Worm (Caenorhabditis elegans) whole organism, midembryonic: ENCODE data around the gene K12H4.3.

Source experiments
- T22C8.4 ChIP-seq: fragments of 200-800 bp; sonication (Bioruptor generic); IDR thresholded peaks from 2 replicates; pipeline ENCODE4 v1.3.6; 2022; ENCODE audit warnings: missing genetic modification characterization, missing compliant biosample characterization
- cog-1 ChIP-seq: sonication (generic microtip); optimal IDR thresholded peaks from 2 replicates; lab custom pipeline; 2016; ENCODE audit warnings: missing genetic modification characterization, missing compliant biosample characterization
- flt-1 ChIP-seq: fragments of 200-800 bp; sonication (Bioruptor generic); IDR thresholded peaks from 2 replicates; pipeline ENCODE4 v1.3.6; 2022; ENCODE audit warnings: missing genetic modification characterization, missing compliant biosample characterization
- klf-2 ChIP-seq: fragments of 200-800 bp; sonication (Bioruptor generic); conservative IDR thresholded peaks from 2 replicates; pipeline ENCODE4 v1.3.6; 2022; ENCODE audit warnings: missing genetic modification reagents, missing genetic modification characterization, missing compliant biosample characterization
- med-1 ChIP-seq: sonication (generic microtip); optimal IDR thresholded peaks from 2 replicates; lab custom pipeline; 2017; ENCODE audit warnings: missing genetic modification characterization, mild to moderate bottlenecking, missing compliant biosample characterization, antibody characterized with exemption, missing genetic modification reagents; ENCODE audit not compliant: insufficient read depth
- ref-1 ChIP-seq: fragments of 200-800 bp; sonication (Bioruptor generic); conservative IDR thresholded peaks from 2 replicates; pipeline ENCODE4 v1.3.6; 2022; ENCODE audit warnings: missing genetic modification reagents, missing genetic modification characterization, missing compliant biosample characterization
- tab-1 ChIP-seq: fragments of 200-800 bp; sonication (Bioruptor generic); IDR thresholded peaks from 2 replicates; pipeline ENCODE4 v1.3.6; 2022; ENCODE audit warnings: missing genetic modification characterization, missing compliant biosample characterization
- ztf-23 ChIP-seq: fragments of 200-800 bp; sonication (Bioruptor generic); IDR thresholded peaks from 2 replicates; pipeline ENCODE4 v1.3.6; 2022; ENCODE audit warnings: missing genetic modification reagents, missing genetic modification characterization, missing compliant biosample characterization
- ztf-29 ChIP-seq: fragments of 200-800 bp; sonication (Bioruptor generic); IDR thresholded peaks from 2 replicates; pipeline ENCODE4 v1.3.6; 2022; ENCODE audit warnings: missing genetic modification reagents, missing genetic modification characterization, missing compliant biosample characterization

Gene K12H4.3

DNA sequence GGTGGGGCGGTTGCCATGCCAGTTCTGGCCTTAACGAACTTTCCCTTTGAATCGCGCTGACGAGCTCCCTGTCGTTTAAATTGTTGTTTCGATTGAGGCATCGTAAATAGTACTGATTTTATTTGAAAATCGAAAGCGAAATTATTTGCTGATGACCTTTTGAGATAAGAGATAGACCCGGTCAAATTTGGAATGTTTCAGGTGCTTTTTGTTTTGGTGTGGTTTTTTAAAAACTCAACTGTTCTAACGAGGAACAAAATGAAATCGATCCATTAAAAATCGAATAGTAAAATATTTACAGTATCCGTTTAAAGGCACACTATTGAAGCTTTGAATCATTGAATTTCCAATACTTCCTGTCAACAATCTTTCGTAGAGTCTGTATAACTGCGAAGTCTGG lies 3.1 kb upstream of the K12H4.3 start, which contains the start of gene K12H4.6:
Gene K12H4.6 (minus strand): TSS at position 101 of the 400 bp plus-strand sequence.
- no peak for TF ChIP-seq ztf-23 (GFP tag; lab: Robert Waterston, UW)
- TF ChIP-seq ztf-29 (GFP tag; lab: Robert Waterston, UW), result no peak
- TF ChIP-seq ref-1 (GFP tag; lab: Robert Waterston, UW), result no peak

DNA sequence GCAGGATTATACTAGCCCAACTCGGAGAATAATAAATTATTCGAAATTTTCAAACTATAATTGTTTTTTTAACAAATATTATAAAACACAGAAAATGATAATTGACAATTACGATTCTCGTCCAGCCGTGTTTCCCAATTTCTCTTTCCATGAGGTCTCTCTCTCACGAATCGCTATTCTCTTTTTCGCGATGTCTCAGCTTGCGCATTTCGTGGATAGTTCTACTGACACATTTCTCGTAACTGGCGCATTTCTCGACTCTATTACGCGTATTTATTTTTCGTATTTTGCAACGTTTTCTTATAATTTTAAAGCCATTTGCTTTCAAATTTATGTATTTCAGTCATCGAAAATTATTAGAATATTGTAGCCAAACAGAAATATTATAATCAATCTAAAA lies 2.0 kb upstream of the K12H4.3 start:
- TF ChIP-seq tab-1 (peak; percentile 99), cog-1 (peak; percentile 100), ref-1 (GFP tag; lab: Robert Waterston, UW) (peak; percentile 100), med-1 (GFP tag; lab: Kevin White, UChicago) (peak; percentile 73), T22C8.4 (GFP tag; lab: Robert Waterston, UW) (peak; percentile 99), ztf-29 (GFP tag; lab: Robert Waterston, UW) (peak; percentile 99), ztf-23 (GFP tag; lab: Robert Waterston, UW) (peak; percentile 99), flt-1 (GFP tag; lab: Robert Waterston, UW) (peak; percentile 100), klf-2 (GFP tag; lab: Robert Waterston, UW) (peak; percentile 100)

DNA sequence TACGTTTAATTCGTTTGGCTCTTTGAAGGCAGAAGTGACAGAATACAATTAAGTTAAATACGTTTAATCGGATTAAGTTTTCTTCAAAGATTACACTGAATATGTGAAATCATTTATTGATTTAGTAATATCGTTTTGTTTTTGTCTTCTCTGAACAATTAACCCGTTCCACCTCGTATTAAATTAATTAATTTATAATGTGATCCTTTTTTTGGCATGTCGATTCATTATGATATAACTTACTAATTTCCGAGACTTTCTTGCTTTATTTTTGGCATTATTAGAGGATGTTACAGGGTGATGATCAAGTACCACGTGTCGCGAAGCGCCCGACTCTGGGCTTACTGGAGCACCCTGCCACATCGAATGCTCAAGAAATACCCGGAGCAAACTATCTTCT lies 1.6 kb upstream of the K12H4.3 start, which contains the start of gene K12H4.5:
Gene K12H4.5 (plus strand): TSS at position 301 of the 400 bp plus-strand sequence.
- TF ChIP-seq T22C8.4 (GFP tag; lab: Robert Waterston, UW) (no peak), tab-1 (no peak), cog-1 (no peak), klf-2 (GFP tag; lab: Robert Waterston, UW) (no peak), ztf-29 (GFP tag; lab: Robert Waterston, UW) (no peak), ztf-23 (GFP tag; lab: Robert Waterston, UW) (no peak), ref-1 (GFP tag; lab: Robert Waterston, UW) (no peak), med-1 (GFP tag; lab: Kevin White, UChicago) (no peak), flt-1 (GFP tag; lab: Robert Waterston, UW) (no peak)

DNA sequence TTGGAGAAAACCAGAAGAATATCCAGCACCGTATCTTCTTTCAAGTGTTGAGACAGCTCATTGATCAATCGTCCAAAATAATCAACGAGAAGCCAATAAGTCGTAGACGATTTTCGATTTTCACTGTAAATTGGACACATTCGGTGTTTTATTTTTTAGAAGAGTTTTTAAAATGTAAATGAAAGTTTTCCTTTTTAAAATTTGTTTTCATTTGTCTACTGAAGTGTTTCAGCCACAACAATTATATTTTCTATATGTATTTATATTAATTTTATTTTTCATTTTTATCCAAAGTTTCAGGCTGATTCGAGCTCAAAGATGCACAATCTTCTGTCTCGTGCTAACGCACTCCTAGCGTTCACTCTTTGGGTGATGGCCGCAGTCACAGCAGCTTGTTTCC lies 1.1 kb upstream of the K12H4.3 start, which contains the start of gene spcs-3:
Gene spcs-3 (plus strand): TSS at position 301 of the 400 bp plus-strand sequence.
- TF ChIP-seq T22C8.4 (GFP tag; lab: Robert Waterston, UW), result no peak
- no peak for TF ChIP-seq ref-1 (GFP tag; lab: Robert Waterston, UW)
- no peak for TF ChIP-seq cog-1
- TF ChIP-seq med-1 (GFP tag; lab: Kevin White, UChicago), result no peak
- TF ChIP-seq ztf-23 (GFP tag; lab: Robert Waterston, UW), result no peak
- TF ChIP-seq tab-1, result no peak
- TF ChIP-seq flt-1 (GFP tag; lab: Robert Waterston, UW), result no peak
- no peak for TF ChIP-seq ztf-29 (GFP tag; lab: Robert Waterston, UW)
- TF ChIP-seq klf-2 (GFP tag; lab: Robert Waterston, UW), result no peak

DNA sequence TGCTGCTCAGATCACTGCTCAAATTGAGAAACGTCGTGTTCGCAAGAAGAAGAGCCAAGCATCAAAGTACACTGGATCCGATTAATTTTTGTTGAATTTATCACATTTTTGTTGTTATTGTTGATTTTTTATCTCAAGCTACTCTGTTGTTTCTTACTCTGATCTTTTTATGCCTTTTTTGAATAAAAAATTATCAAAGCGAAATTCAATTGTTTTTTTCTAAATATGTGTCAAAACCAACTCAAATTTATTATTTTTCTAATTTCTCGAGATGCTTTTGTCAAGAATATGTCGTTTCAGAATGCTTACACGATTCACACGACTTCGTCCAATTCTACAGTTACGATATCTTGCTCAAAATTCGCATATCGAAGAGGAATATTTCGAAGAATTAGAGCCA lies 1.6 kb downstream of the K12H4.3 start, which contains the start of gene K12H4.2:
Gene K12H4.2 (plus strand): TSS at position 301 of the 400 bp plus-strand sequence.
- TF ChIP-seq ztf-23 (GFP tag; lab: Robert Waterston, UW) (no peak), T22C8.4 (GFP tag; lab: Robert Waterston, UW) (no peak), flt-1 (GFP tag; lab: Robert Waterston, UW) (no peak), ztf-29 (GFP tag; lab: Robert Waterston, UW) (no peak)

DNA sequence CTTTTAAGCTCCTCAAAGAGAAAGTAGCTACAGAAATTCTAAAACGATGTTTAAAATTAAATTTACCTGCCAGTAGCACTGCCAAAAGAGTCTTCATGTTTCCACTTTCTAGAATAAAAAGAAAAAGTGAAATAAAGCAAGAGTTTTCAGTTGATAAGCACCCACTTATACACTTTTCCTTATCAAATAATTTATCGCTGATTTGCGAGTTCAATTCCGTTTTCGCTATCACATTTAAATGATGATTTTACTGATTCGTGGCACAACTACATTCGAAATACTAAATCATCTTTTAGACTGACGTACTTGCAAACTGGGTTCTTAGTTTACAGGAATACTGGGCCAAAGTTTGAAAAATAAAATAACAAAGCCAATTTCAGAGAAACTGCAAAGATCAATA lies 5.1 kb downstream of the K12H4.3 start, which contains the start of gene K12H4.7:
Gene K12H4.7 (minus strand): TSS at position 138 of the 400 bp plus-strand sequence.
- TF ChIP-seq med-1 (GFP tag; lab: Kevin White, UChicago), result no peak

DNA sequence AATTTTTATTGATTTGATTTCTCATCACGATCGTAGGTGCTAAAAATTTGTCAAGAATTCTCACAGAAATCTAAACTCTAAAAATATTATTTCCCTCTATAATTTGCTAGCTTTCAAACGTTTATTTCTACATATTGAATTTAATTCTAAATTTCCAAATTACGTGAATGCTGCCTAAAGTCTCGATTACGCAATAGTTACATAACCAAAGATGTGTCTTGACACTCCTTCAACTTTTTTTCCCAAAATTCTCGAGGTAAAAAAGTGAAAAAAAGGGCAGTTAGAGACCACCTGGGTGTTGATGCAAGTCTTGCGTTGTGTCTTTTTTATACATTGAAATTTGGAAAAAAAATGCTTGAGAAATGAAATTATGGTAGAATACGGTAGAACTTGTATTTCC lies 6.0 kb downstream of the K12H4.3 start:
- no peak for TF ChIP-seq ztf-29 (GFP tag; lab: Robert Waterston, UW)
- TF ChIP-seq flt-1 (GFP tag; lab: Robert Waterston, UW), result no peak
- TF ChIP-seq klf-2 (GFP tag; lab: Robert Waterston, UW), result no peak
- TF ChIP-seq med-1 (GFP tag; lab: Kevin White, UChicago), result no peak
- no peak for TF ChIP-seq ref-1 (GFP tag; lab: Robert Waterston, UW)
- no peak for TF ChIP-seq tab-1
- no peak for TF ChIP-seq cog-1
- TF ChIP-seq T22C8.4 (GFP tag; lab: Robert Waterston, UW), result no peak
- no peak for TF ChIP-seq ztf-23 (GFP tag; lab: Robert Waterston, UW)

DNA sequence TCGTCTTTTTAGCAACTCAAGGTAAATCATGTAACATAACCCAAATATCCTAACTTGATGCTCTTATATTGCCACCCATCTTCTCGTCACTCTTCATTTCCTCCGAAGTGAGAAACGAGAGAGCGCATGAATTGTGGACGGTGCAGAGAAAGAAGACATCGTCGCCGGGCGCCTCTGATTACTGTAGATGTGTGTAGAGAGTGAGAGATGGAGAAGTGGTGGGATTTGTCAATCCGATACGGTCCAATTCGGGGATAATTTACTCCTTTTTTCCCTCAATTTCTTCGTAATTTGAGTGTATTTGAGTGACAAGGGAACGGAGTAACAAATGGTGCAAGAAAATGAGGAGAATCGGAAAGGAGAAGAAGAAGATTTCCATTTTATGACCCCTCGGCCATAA lies 15.3 kb downstream of the K12H4.3 start:
- no peak for TF ChIP-seq flt-1 (GFP tag; lab: Robert Waterston, UW)
- TF ChIP-seq ref-1 (GFP tag; lab: Robert Waterston, UW), result no peak
- no peak for TF ChIP-seq cog-1
- no peak for TF ChIP-seq T22C8.4 (GFP tag; lab: Robert Waterston, UW)
- TF ChIP-seq med-1 (GFP tag; lab: Kevin White, UChicago), result no peak
- TF ChIP-seq klf-2 (GFP tag; lab: Robert Waterston, UW), result no peak
- TF ChIP-seq tab-1, result no peak
- TF ChIP-seq ztf-23 (GFP tag; lab: Robert Waterston, UW), result no peak
- TF ChIP-seq ztf-29 (GFP tag; lab: Robert Waterston, UW), result no peak

DNA sequence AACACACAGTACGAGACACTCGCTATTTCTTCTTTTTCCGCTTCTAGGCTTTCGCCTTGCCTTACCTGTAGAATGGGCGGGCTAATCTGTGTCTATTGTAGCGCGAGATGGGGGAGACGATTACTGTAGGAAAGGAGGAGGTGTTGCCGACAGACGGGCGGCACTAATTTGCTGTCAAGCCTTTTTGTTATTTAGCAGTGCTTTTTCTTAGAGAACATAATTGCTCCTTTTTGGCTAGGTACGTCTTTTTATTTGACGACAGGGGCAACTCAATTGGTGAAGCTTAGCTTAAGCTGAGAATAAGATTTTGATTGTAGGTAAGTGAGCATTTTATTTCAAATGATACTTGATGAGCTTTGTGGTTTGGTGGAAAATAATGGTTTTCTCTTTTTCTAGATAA lies 17.8 kb downstream of the K12H4.3 start:
- TF ChIP-seq ztf-29 (GFP tag; lab: Robert Waterston, UW), result 0 out of 2 replicates have a peak, but pooled peaks have one; percentile 31
- no peak for TF ChIP-seq cog-1
- no peak for TF ChIP-seq klf-2 (GFP tag; lab: Robert Waterston, UW)
- no peak for TF ChIP-seq flt-1 (GFP tag; lab: Robert Waterston, UW)

DNA sequence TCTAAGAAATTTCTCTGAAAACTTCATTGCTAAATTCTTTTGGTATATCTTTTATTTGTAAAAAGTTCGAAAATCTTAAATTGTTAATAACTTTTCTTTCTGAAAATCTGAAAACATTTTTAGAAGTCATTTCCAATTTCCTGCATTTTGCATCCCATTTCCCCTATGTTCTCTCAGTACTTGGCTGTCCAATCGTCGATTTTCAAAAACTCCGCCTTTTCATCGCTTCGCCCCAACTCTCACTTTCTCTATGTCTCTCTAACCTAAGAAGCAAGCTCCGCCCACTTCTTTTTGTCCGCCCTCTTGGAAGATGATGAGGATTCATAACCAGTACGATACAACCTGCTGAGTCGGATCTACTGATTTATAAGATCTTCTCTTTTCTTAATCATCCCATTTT lies 19.3 kb downstream of the K12H4.3 start:
- TF ChIP-seq med-1 (GFP tag; lab: Kevin White, UChicago) (no peak), T22C8.4 (GFP tag; lab: Robert Waterston, UW) (no peak), ref-1 (GFP tag; lab: Robert Waterston, UW) (no peak), tab-1 (no peak), flt-1 (GFP tag; lab: Robert Waterston, UW) (no peak)
